Worm (Caenorhabditis elegans) whole organism, L2 larva: ENCODE results near the gene C42D4.13.

Experiments
- C34F6.9 ChIP-seq: fragments of 150-350 bp; optimal IDR thresholded peaks from 2 replicates; lab custom pipeline; 2014; ENCODE audit warnings: missing biosample characterization, missing genetic modification characterization
- R02D3.7 ChIP-seq: fragments of 150-350 bp; optimal IDR thresholded peaks from 2 replicates; lab custom pipeline; 2014; ENCODE audit warnings: missing biosample characterization, missing genetic modification characterization
- Y55F3AM.14 ChIP-seq: fragments of 200-800 bp; sonication (Bioruptor generic); optimal IDR thresholded peaks from 2 replicates; lab custom pipeline; 2018; ENCODE audit warnings: mild to moderate bottlenecking, missing genetic modification characterization, missing compliant biosample characterization
- alr-1 ChIP-seq: fragments of 150-350 bp; optimal IDR thresholded peaks from 2 replicates; lab custom pipeline; 2014; ENCODE audit warnings: missing biosample characterization, missing genetic modification characterization
- aly-2 ChIP-seq: fragments of 150-350 bp; optimal IDR thresholded peaks from 2 replicates; lab custom pipeline; 2014; ENCODE audit warnings: missing biosample characterization, missing genetic modification characterization
- ama-1 ChIP-seq: fragments of 150-350 bp; optimal IDR thresholded peaks from 2 replicates; lab custom pipeline; 2018; ENCODE audit warnings: inconsistent platforms
- ceh-16 ChIP-seq: fragments of 150-350 bp; optimal IDR thresholded peaks from 2 replicates; lab custom pipeline; 2014; ENCODE audit warnings: missing biosample characterization, missing genetic modification characterization
- crh-2 ChIP-seq: sonication (generic microtip); optimal IDR thresholded peaks from 2 replicates; lab custom pipeline; 2017; ENCODE audit warnings: missing biosample characterization, missing genetic modification characterization
- dmd-4 ChIP-seq: sonication (generic microtip); optimal IDR thresholded peaks from 2 replicates; lab custom pipeline; 2017; ENCODE audit warnings: missing biosample characterization, missing genetic modification characterization
- elt-1 ChIP-seq: fragments of 150-350 bp; optimal IDR thresholded peaks from 2 replicates; lab custom pipeline; 2014; ENCODE audit warnings: missing biosample characterization, missing genetic modification characterization
- elt-3 ChIP-seq: sonication (generic microtip); optimal IDR thresholded peaks from 2 replicates; lab custom pipeline; 2017; ENCODE audit warnings: missing biosample characterization, missing genetic modification characterization
- fos-1 ChIP-seq: fragments of 150-350 bp; optimal IDR thresholded peaks from 2 replicates; lab custom pipeline; 2014; ENCODE audit warnings: missing biosample characterization, missing genetic modification characterization
- gmeb-1 ChIP-seq: fragments of 150-350 bp; optimal IDR thresholded peaks from 2 replicates; lab custom pipeline; 2014; ENCODE audit warnings: missing biosample characterization, missing genetic modification characterization
- lin-13 ChIP-seq: fragments of 150-350 bp; optimal IDR thresholded peaks from 2 replicates; lab custom pipeline; 2014; ENCODE audit warnings: missing biosample characterization, missing genetic modification reagents, missing genetic modification characterization
- lsy-2 ChIP-seq, 2 experiments: fragments of 150-350 bp in 1 of 2; sonication (generic microtip) in 1 of 2; optimal IDR thresholded peaks; 2 replicates each; lab custom pipeline; 2014 to 2017; ENCODE audit warnings: missing biosample characterization in 2 of 2, missing genetic modification characterization in 2 of 2
- mab-5 ChIP-seq: fragments of 150-350 bp; optimal IDR thresholded peaks from 2 replicates; lab custom pipeline; 2014; ENCODE audit warnings: missing biosample characterization, missing genetic modification characterization
- mdl-1 ChIP-seq, 2 experiments: fragments of 150-350 bp in 1 of 2; sonication (generic microtip) in 1 of 2; optimal IDR thresholded peaks; 2 replicates each; lab custom pipeline; 2017; ENCODE audit warnings: missing biosample characterization in 2 of 2, missing genetic modification characterization in 2 of 2
- nhr-11 ChIP-seq: fragments of 150-350 bp; optimal IDR thresholded peaks from 2 replicates; lab custom pipeline; 2014; ENCODE audit warnings: missing biosample characterization, missing genetic modification characterization
- nhr-129 ChIP-seq: fragments of 150-350 bp; optimal IDR thresholded peaks from 2 replicates; lab custom pipeline; 2014; ENCODE audit warnings: missing biosample characterization, missing genetic modification characterization
- nhr-21 ChIP-seq: fragments of 150-350 bp; optimal IDR thresholded peaks from 2 replicates; lab custom pipeline; 2014; ENCODE audit warnings: missing biosample characterization, missing genetic modification characterization
- nhr-23 ChIP-seq: fragments of 150-350 bp; optimal IDR thresholded peaks from 2 replicates; lab custom pipeline; 2014; ENCODE audit warnings: missing biosample characterization, missing genetic modification reagents, missing genetic modification characterization
- nhr-237 ChIP-seq: fragments of 150-350 bp; optimal IDR thresholded peaks from 2 replicates; lab custom pipeline; 2014; ENCODE audit warnings: missing biosample characterization, missing genetic modification characterization
- nhr-25 ChIP-seq: fragments of 150-350 bp; sonication (generic microtip); optimal IDR thresholded peaks from 3 replicates; lab custom pipeline; 2014; ENCODE audit warnings: missing biosample characterization, missing genetic modification characterization
- nhr-77 ChIP-seq: fragments of 150-350 bp; optimal IDR thresholded peaks from 2 replicates; lab custom pipeline; 2014; ENCODE audit warnings: missing biosample characterization, missing genetic modification characterization
- peb-1 ChIP-seq: fragments of 150-350 bp; optimal IDR thresholded peaks from 2 replicates; lab custom pipeline; 2014; ENCODE audit warnings: missing biosample characterization, missing genetic modification characterization
- sem-4 ChIP-seq: fragments of 150-350 bp; optimal IDR thresholded peaks from 2 replicates; lab custom pipeline; 2014; ENCODE audit warnings: missing biosample characterization, missing genetic modification reagents, missing genetic modification characterization
- sma-3 ChIP-seq: sonication (generic microtip); optimal IDR thresholded peaks from 2 replicates; lab custom pipeline; 2016; ENCODE audit warnings: missing genetic modification reagents, missing genetic modification characterization, missing compliant biosample characterization
- sma-9 ChIP-seq, 2 experiments: fragments of 150-350 bp in 1 of 2; sonication (generic microtip) in 1 of 2; optimal IDR thresholded peaks; 2 replicates each; lab custom pipeline; 2014 to 2016; ENCODE audit warnings: missing genetic modification characterization in 2 of 2, mild to moderate bottlenecking in 1 of 2, missing biosample characterization in 1 of 2, missing compliant biosample characterization in 1 of 2, missing genetic modification reagents in 1 of 2, moderate library complexity in 1 of 2
- unc-62 ChIP-seq: fragments of 150-350 bp; optimal IDR thresholded peaks from 2 replicates; lab custom pipeline; 2014; ENCODE audit warnings: missing biosample characterization, missing genetic modification reagents, missing genetic modification characterization
- zag-1 ChIP-seq: fragments of 150-350 bp; optimal IDR thresholded peaks from 2 replicates; lab custom pipeline; 2014; ENCODE audit warnings: missing biosample characterization, missing genetic modification characterization
- ztf-1 ChIP-seq: fragments of 200-800 bp; sonication (Bioruptor generic); conservative IDR thresholded peaks from 2 replicates; pipeline ENCODE4 v1.3.6; 2022; ENCODE audit warnings: missing genetic modification characterization, missing compliant biosample characterization
- ztf-11 ChIP-seq: sonication (generic microtip); optimal IDR thresholded peaks from 2 replicates; lab custom pipeline; 2017; ENCODE audit warnings: missing biosample characterization, missing genetic modification characterization
- ztf-4 ChIP-seq: fragments of 150-350 bp; optimal IDR thresholded peaks from 2 replicates; lab custom pipeline; 2014; ENCODE audit warnings: missing biosample characterization, missing genetic modification characterization

C42D4.13 gene

ce11 chrIV:7203696-7204095, 15.8 kb upstream of the C42D4.13 start, which contains the start of gene R13A1.3:
TSS of gene R13A1.3 (plus strand) at chrIV:7203996.
- no peak for TF ChIP-seq ztf-4 (tag; lab: Kevin White, UChicago)
- TF ChIP-seq ztf-11 (tag; lab: Kevin White, UChicago): no peak
- no peak for TF ChIP-seq peb-1
- TF ChIP-seq fos-1 (tag; lab: Kevin White, UChicago): no peak
- TF ChIP-seq crh-2 (tag; lab: Kevin White, UChicago): no peak
- no peak for TF ChIP-seq mab-5 (tag; lab: Kevin White, UChicago)
- TF ChIP-seq ztf-1 (GFP tag; lab: Robert Waterston, UW): no peak
- no peak for TF ChIP-seq ama-1
- no peak for TF ChIP-seq sma-9 (GFP tag; optimal IDR thresholded peaks at IDR 0.05; lab: Kevin White, UChicago)
- no peak for TF ChIP-seq sma-9 (tag; optimal IDR thresholded peaks at IDR 0.05; lab: Kevin White, UChicago)
- no peak for TF ChIP-seq elt-1 (tag; lab: Kevin White, UChicago)
- no peak for TF ChIP-seq nhr-77 (tag; lab: Kevin White, UChicago)
- TF ChIP-seq gmeb-1 (tag; lab: Kevin White, UChicago): no peak
- no peak for TF ChIP-seq nhr-25 (tag; lab: Kevin White, UChicago)
- TF ChIP-seq elt-3 (tag; lab: Kevin White, UChicago): no peak
- TF ChIP-seq nhr-21 (tag; lab: Kevin White, UChicago): no peak
- TF ChIP-seq C34F6.9 (tag; lab: Kevin White, UChicago): no peak
- TF ChIP-seq R02D3.7: no peak

- TF ChIP-seq nhr-21 (tag; lab: Kevin White, UChicago): no peak
- TF ChIP-seq crh-2 (tag; lab: Kevin White, UChicago): no peak
- no peak for TF ChIP-seq nhr-23 (tag; lab: Kevin White, UChicago)
These were observed 8.9 kb upstream of the C42D4.13 start, which contains the start of gene unc-8 for ce11 chrIV:7196853-7197252. TSS of gene unc-8 (plus strand) at chrIV:7197153.

DNA sequence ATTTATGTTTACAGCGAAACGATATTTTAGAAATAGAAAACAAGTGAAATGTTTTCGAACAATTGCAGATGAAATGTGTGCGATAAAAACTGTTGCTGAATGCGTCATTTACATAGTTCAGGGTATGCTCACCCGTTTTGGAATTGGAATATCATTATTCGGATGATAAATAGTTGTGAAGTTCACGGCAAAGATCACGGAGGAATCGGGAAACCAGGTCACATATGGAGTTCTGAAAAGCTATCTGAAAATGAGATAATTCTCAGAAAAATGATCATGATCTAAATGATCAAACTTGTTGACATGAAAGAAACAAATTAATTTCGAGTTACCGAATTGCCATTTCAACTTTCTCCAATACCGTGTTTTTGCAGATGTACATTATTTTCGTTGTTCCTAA, 7.8 kb upstream of the C42D4.13 start, which contains the start of gene best-16:
TSS of gene best-16 (minus strand) at position 101 of the 400 bp plus-strand sequence.
- TF ChIP-seq sma-3 (GFP tag; lab: Kevin White, UChicago) (no peak), alr-1 (tag; lab: Kevin White, UChicago) (no peak), crh-2 (tag; lab: Kevin White, UChicago) (no peak), nhr-237 (tag; lab: Kevin White, UChicago) (no peak), nhr-25 (tag; lab: Kevin White, UChicago) (no peak), ceh-16 (tag; lab: Kevin White, UChicago) (no peak), C34F6.9 (tag; lab: Kevin White, UChicago) (no peak), dmd-4 (tag; lab: Kevin White, UChicago) (no peak), nhr-23 (tag; lab: Kevin White, UChicago) (no peak), nhr-129 (tag; lab: Kevin White, UChicago) (no peak)

ce11 chrIV:7191745-7192144, 3.8 kb upstream of the C42D4.13 start, which contains the start of gene R13A1.5:
TSS of gene R13A1.5 (minus strand) at chrIV:7191845.
- no peak for TF ChIP-seq ztf-1 (GFP tag; lab: Robert Waterston, UW)
- no peak for TF ChIP-seq elt-1 (tag; lab: Kevin White, UChicago)
- no peak for TF ChIP-seq nhr-129 (tag; lab: Kevin White, UChicago)
- no peak for TF ChIP-seq nhr-21 (tag; lab: Kevin White, UChicago)
- TF ChIP-seq peb-1: no peak
- no peak for TF ChIP-seq nhr-237 (tag; lab: Kevin White, UChicago)
- TF ChIP-seq aly-2 (tag; lab: Kevin White, UChicago): no peak
- no peak for TF ChIP-seq mab-5 (tag; lab: Kevin White, UChicago)
- no peak for TF ChIP-seq nhr-77 (tag; lab: Kevin White, UChicago)
- TF ChIP-seq ama-1: no peak
- TF ChIP-seq fos-1 (tag; lab: Kevin White, UChicago): no peak
- no peak for TF ChIP-seq Y55F3AM.14 (GFP tag; lab: Kevin White, UChicago)
- TF ChIP-seq mdl-1 (tag; optimal IDR thresholded peaks at IDR 0.05; lab: Kevin White, UChicago): no peak
- no peak for TF ChIP-seq unc-62 (GFP tag; lab: Kevin White, UChicago)
- TF ChIP-seq zag-1: no peak

DNA sequence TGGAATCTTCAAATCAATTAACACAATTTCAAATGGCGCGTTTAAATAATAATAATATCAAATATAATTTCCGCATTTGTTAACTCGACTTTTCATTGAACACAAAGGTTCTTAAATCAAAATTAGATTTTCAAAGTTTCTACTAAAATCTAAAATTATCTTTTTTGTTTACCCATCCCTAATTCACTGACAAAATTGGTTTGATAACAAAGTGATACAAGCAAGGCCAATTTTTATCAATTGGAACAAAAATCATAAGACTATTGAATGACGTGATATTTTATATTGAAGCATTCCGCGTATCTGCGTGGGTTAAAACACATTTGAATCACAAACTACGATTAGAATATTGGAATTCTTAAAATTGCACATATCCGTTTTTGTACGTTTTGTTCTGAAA, 2.5 kb upstream of the C42D4.13 start:
- TF ChIP-seq sma-9 (GFP tag; optimal IDR thresholded peaks at IDR 0.05; lab: Kevin White, UChicago) (peak; percentile 83), sma-9 (tag; optimal IDR thresholded peaks at IDR 0.05; lab: Kevin White, UChicago) (no peak), lin-13 (GFP tag; lab: Kevin White, UChicago) (no peak), gmeb-1 (tag; lab: Kevin White, UChicago) (peak; percentile 51), nhr-11 (tag; lab: Kevin White, UChicago) (no peak), nhr-21 (tag; lab: Kevin White, UChicago) (peak; percentile 0), nhr-129 (tag; lab: Kevin White, UChicago) (no peak), crh-2 (tag; lab: Kevin White, UChicago) (peak; percentile 47), dmd-4 (tag; lab: Kevin White, UChicago) (no peak), nhr-23 (tag; lab: Kevin White, UChicago) (no peak), ama-1 (no peak), lsy-2 (tag; optimal IDR thresholded peaks at IDR 0.05; lab: Kevin White, UChicago) (no peak), sma-3 (GFP tag; lab: Kevin White, UChicago) (peak; percentile 38), fos-1 (tag; lab: Kevin White, UChicago) (peak; percentile 78), sem-4 (tag; lab: Kevin White, UChicago) (no peak), elt-3 (tag; lab: Kevin White, UChicago) (no peak)
